Fruit fly (Drosophila melanogaster) whole organism, prepupa: Measurements from ENCODE around the gene CG31029.

Source experiments
- Blimp-1 ChIP-seq: fragments of 200-800 bp; sonication (Bioruptor generic); optimal IDR thresholded peaks from 3 replicates; lab custom pipeline; 2017; ENCODE audit warnings: missing biosample characterization, missing genetic modification characterization, mild to moderate bottlenecking, moderate library complexity, missing genetic modification reagents
- CG10669 ChIP-seq: fragments of 200-800 bp; sonication (Bioruptor generic); optimal IDR thresholded peaks from 3 replicates; lab custom pipeline; 2018; ENCODE audit warnings: missing biosample characterization, mild to moderate bottlenecking, missing genetic modification characterization, moderate library complexity
- CG11294 ChIP-seq: fragments of 200-800 bp; sonication (Bioruptor generic); IDR thresholded peaks from 2 replicates; pipeline ENCODE4 v1.3.6; 2022; ENCODE audit warnings: missing biosample characterization, missing genetic modification characterization
- CG11762 ChIP-seq: fragments of 200-800 bp; sonication (Bioruptor generic); optimal IDR thresholded peaks from 3 replicates; lab custom pipeline; 2016; ENCODE audit warnings: missing biosample characterization, missing genetic modification characterization; ENCODE audit not compliant: insufficient read depth
- CG11902 ChIP-seq: fragments of 200-800 bp; sonication (Bioruptor generic); optimal IDR thresholded peaks from 3 replicates; lab custom pipeline; 2016; ENCODE audit warnings: missing biosample characterization, missing genetic modification characterization
- CG15336 ChIP-seq: fragments of 200-800 bp; sonication (Bioruptor generic); IDR thresholded peaks from 2 replicates; pipeline ENCODE4 v1.3.6; 2022; ENCODE audit warnings: missing biosample characterization, missing genetic modification characterization
- CG16779 ChIP-seq: fragments of 200-800 bp; sonication (Bioruptor generic); optimal IDR thresholded peaks from 3 replicates; lab custom pipeline; 2017; ENCODE audit warnings: missing biosample characterization, mild to moderate bottlenecking, missing genetic modification characterization
- CG31627 ChIP-seq: fragments of 200-800 bp; sonication (Bioruptor generic); optimal IDR thresholded peaks from 3 replicates; lab custom pipeline; 2016; ENCODE audit warnings: missing biosample characterization, missing genetic modification characterization
- CG32006 ChIP-seq: fragments of 200-800 bp; sonication (Bioruptor generic); optimal IDR thresholded peaks from 3 replicates; lab custom pipeline; 2017; ENCODE audit warnings: missing biosample characterization, mild to moderate bottlenecking, missing genetic modification characterization
- CG34406 ChIP-seq: fragments of 200-800 bp; sonication (Bioruptor generic); optimal IDR thresholded peaks from 3 replicates; lab custom pipeline; 2016; ENCODE audit warnings: missing biosample characterization, missing genetic modification characterization
- CG4318 ChIP-seq: fragments of 200-800 bp; sonication (Bioruptor generic); optimal IDR thresholded peaks from 3 replicates; lab custom pipeline; 2017; ENCODE audit warnings: missing biosample characterization, mild to moderate bottlenecking, missing genetic modification characterization
- CG6163 ChIP-seq: fragments of 200-800 bp; sonication (Bioruptor generic); IDR thresholded peaks from 3 replicates; pipeline ENCODE4 v1.3.6; 2022; ENCODE audit warnings: missing biosample characterization, missing genetic modification characterization
- CG6276 ChIP-seq: fragments of 200-800 bp; sonication (Bioruptor generic); optimal IDR thresholded peaks from 2 replicates; lab custom pipeline; 2017; ENCODE audit warnings: missing biosample characterization, mild to moderate bottlenecking, missing genetic modification characterization
- CG6854 ChIP-seq: fragments of 200-800 bp; sonication (Bioruptor generic); optimal IDR thresholded peaks from 2 replicates; lab custom pipeline; 2017; ENCODE audit warnings: missing biosample characterization, mild to moderate bottlenecking, missing genetic modification characterization
- CG8119 ChIP-seq: fragments of 200-800 bp; sonication (Bioruptor generic); IDR thresholded peaks from 3 replicates; pipeline ENCODE4 v1.3.6; 2022; ENCODE audit warnings: missing biosample characterization, missing genetic modification characterization
- CG8319 ChIP-seq: fragments of 200-800 bp; sonication (Bioruptor generic); optimal IDR thresholded peaks from 3 replicates; lab custom pipeline; 2016; ENCODE audit warnings: missing biosample characterization, missing genetic modification characterization
- CG8632 ChIP-seq: fragments of 200-800 bp; sonication (Bioruptor generic); optimal IDR thresholded peaks from 3 replicates; lab custom pipeline; 2016; ENCODE audit warnings: missing biosample characterization, missing genetic modification characterization
- Eip75B ChIP-seq: fragments of 200-800 bp; sonication (Bioruptor generic); optimal IDR thresholded peaks from 3 replicates; lab custom pipeline; 2016; ENCODE audit warnings: missing biosample characterization, missing genetic modification characterization
- Eip78C ChIP-seq: fragments of 200-800 bp; sonication (Bioruptor generic); peaks from one replicate; lab custom pipeline; 2016; ENCODE audit warnings: missing biosample characterization, missing genetic modification characterization
- Ets21C ChIP-seq: fragments of 200-800 bp; sonication (Bioruptor generic); optimal IDR thresholded peaks from 3 replicates; lab custom pipeline; 2016; ENCODE audit warnings: missing biosample characterization, missing genetic modification characterization
- Ets96B ChIP-seq: fragments of 200-800 bp; optimal IDR thresholded peaks from 2 replicates; lab custom pipeline; 2019; ENCODE audit warnings: missing biosample characterization, mild to moderate bottlenecking, missing genetic modification characterization, moderate library complexity
- Gug ChIP-seq: fragments of 200-800 bp; sonication (Bioruptor generic); IDR thresholded peaks from 2 replicates; pipeline ENCODE4 v1.3.6; 2022; ENCODE audit warnings: missing biosample characterization, missing genetic modification characterization
- Hr4 ChIP-seq: fragments of 200-800 bp; sonication (Bioruptor generic); optimal IDR thresholded peaks from 3 replicates; lab custom pipeline; 2016; ENCODE audit warnings: missing biosample characterization, missing genetic modification characterization
- Lpt ChIP-seq: fragments of 200-800 bp; sonication (Bioruptor generic); optimal IDR thresholded peaks from 3 replicates; lab custom pipeline; 2016; ENCODE audit warnings: missing biosample characterization, missing genetic modification characterization
- Met ChIP-seq: fragments of 200-800 bp; sonication (Bioruptor generic); optimal IDR thresholded peaks from 3 replicates; lab custom pipeline; 2016; ENCODE audit warnings: missing biosample characterization, missing genetic modification characterization
- OdsH ChIP-seq: fragments of 200-800 bp; sonication (Bioruptor generic); optimal IDR thresholded peaks from 3 replicates; lab custom pipeline; 2016; ENCODE audit warnings: missing biosample characterization, missing genetic modification characterization
- Smox ChIP-seq: fragments of 200-800 bp; sonication (Bioruptor generic); optimal IDR thresholded peaks from 3 replicates; lab custom pipeline; 2016; ENCODE audit warnings: missing biosample characterization, missing genetic modification characterization
- Sox102F ChIP-seq: fragments of 200-800 bp; sonication (Bioruptor generic); optimal IDR thresholded peaks from 2 replicates; lab custom pipeline; 2016; ENCODE audit warnings: missing biosample characterization, mild to moderate bottlenecking, missing genetic modification characterization
- Sox15 ChIP-seq: fragments of 200-800 bp; sonication (Bioruptor generic); optimal IDR thresholded peaks from 3 replicates; lab custom pipeline; 2016; ENCODE audit warnings: missing biosample characterization, missing genetic modification characterization
- acj6 ChIP-seq: fragments of 200-800 bp; sonication (Bioruptor generic); optimal IDR thresholded peaks from 3 replicates; lab custom pipeline; 2016; ENCODE audit warnings: missing biosample characterization, missing genetic modification characterization
- dac ChIP-seq: fragments of 200-800 bp; sonication (Bioruptor generic); optimal IDR thresholded peaks from 2 replicates; lab custom pipeline; 2017; ENCODE audit warnings: missing biosample characterization, mild to moderate bottlenecking, missing genetic modification characterization
- eg ChIP-seq: fragments of 200-800 bp; sonication (Bioruptor generic); IDR thresholded peaks from 3 replicates; pipeline ENCODE4 v1.3.6; 2022; ENCODE audit warnings: missing biosample characterization, missing genetic modification characterization
- esn ChIP-seq: fragments of 200-800 bp; sonication (Bioruptor generic); optimal IDR thresholded peaks from 2 replicates; lab custom pipeline; 2016; ENCODE audit warnings: missing biosample characterization, mild to moderate bottlenecking, missing genetic modification characterization, moderate library complexity
- fd59A ChIP-seq: fragments of 200-800 bp; sonication (Bioruptor generic); optimal IDR thresholded peaks from 2 replicates; lab custom pipeline; 2017; ENCODE audit warnings: missing biosample characterization, mild to moderate bottlenecking, missing genetic modification characterization, missing genetic modification reagents
- fd85E ChIP-seq: fragments of 200-800 bp; sonication (Bioruptor generic); optimal IDR thresholded peaks from 3 replicates; lab custom pipeline; 2016; ENCODE audit warnings: missing biosample characterization, missing genetic modification characterization
- fkh ChIP-seq: fragments of 200-800 bp; sonication (Bioruptor generic); optimal IDR thresholded peaks from 3 replicates; lab custom pipeline; 2017; ENCODE audit warnings: missing biosample characterization, mild to moderate bottlenecking, missing genetic modification characterization, moderate library complexity
- lz ChIP-seq: fragments of 200-800 bp; sonication (Bioruptor generic); optimal IDR thresholded peaks from 3 replicates; lab custom pipeline; 2016; ENCODE audit warnings: missing biosample characterization, missing genetic modification characterization
- net ChIP-seq: fragments of 200-800 bp; sonication (Bioruptor generic); optimal IDR thresholded peaks from 3 replicates; lab custom pipeline; 2016; ENCODE audit warnings: missing biosample characterization, missing genetic modification characterization
- spab ChIP-seq: fragments of 200-800 bp; sonication (Bioruptor generic); optimal IDR thresholded peaks from 2 replicates; lab custom pipeline; 2017; ENCODE audit warnings: missing biosample characterization, mild to moderate bottlenecking, missing genetic modification characterization, missing genetic modification reagents
- ss ChIP-seq, 2 experiments: fragments of 200-800 bp; sonication (Bioruptor generic); optimal IDR thresholded peaks; 2 replicates in 1 of 2; 3 replicates in 1 of 2; lab custom pipeline; 2017 to 2018; ENCODE audit warnings: mild to moderate bottlenecking in 2 of 2, missing biosample characterization in 2 of 2, missing genetic modification characterization in 2 of 2, moderate library complexity in 1 of 2
- svp ChIP-seq: fragments of 200-800 bp; sonication (Bioruptor generic); peaks from one replicate; lab custom pipeline; 2016; ENCODE audit warnings: missing biosample characterization, missing genetic modification characterization
- vri ChIP-seq: fragments of 200-800 bp; sonication (Bioruptor generic); optimal IDR thresholded peaks from 3 replicates; lab custom pipeline; 2016; ENCODE audit warnings: missing biosample characterization, mild to moderate bottlenecking, missing genetic modification characterization

Gene CG31029

dm6 chr3R:30100976-30101332 lies 31.2 kb downstream of the CG31029 start (continued):
- TF ChIP-seq vri (GFP tag; lab: Kevin White, UChicago) (no peak), OdsH (peak; percentile 32), CG4318 (GFP tag; lab: Kevin White, UChicago) (no peak), dac (GFP tag; lab: Kevin White, UChicago) (no peak), CG6854 (GFP tag; lab: Kevin White, UChicago) (no peak), CG8632 (GFP tag; lab: Kevin White, UChicago) (peak; percentile 46), lz (GFP tag; lab: Kevin White, UChicago) (peak; percentile 40), Sox15 (GFP tag; lab: Kevin White, UChicago) (peak; percentile 11), CG31627 (GFP tag; lab: Kevin White, UChicago) (peak; percentile 40), CG8319 (GFP tag; lab: Kevin White, UChicago) (no peak), CG34406 (peak; percentile 4)

dm6 chr3R:30100325-30100975 lies 31.7 kb downstream of the CG31029 start:
- TF ChIP-seq svp (GFP tag; lab: Kevin White, UChicago) (peak; percentile 39), CG6163 (GFP tag; lab: Robert Waterston, UW) (peak; percentile 86), Hr4 (GFP tag; lab: Kevin White, UChicago) (no peak), CG34406 (no peak), CG8319 (GFP tag; lab: Kevin White, UChicago) (no peak), CG32006 (GFP tag; lab: Kevin White, UChicago) (no peak), Blimp-1 (GFP tag; lab: Kevin White, UChicago) (peak; percentile 54), Sox102F (GFP tag; lab: Kevin White, UChicago) (no peak), CG8119 (GFP tag; lab: Robert Waterston, UW) (peak; percentile 38; the same call in 1 of the 3 replicates), vri (GFP tag; lab: Kevin White, UChicago) (peak; percentile 89), CG6854 (GFP tag; lab: Kevin White, UChicago) (peak; percentile 58), CG6276 (GFP tag; lab: Kevin White, UChicago) (peak; percentile 3), Eip78C (GFP tag; lab: Kevin White, UChicago) (peak; percentile 58), Lpt (GFP tag; lab: Kevin White, UChicago) (peak; percentile 62)

dm6 chr3R:30099341-30099871 lies 32.8 kb downstream of the CG31029 start:
- TF ChIP-seq Gug (GFP tag; lab: Robert Waterston, UW) (peak; percentile 54), CG6276 (GFP tag; lab: Kevin White, UChicago) (peak; percentile 12), dac (GFP tag; lab: Kevin White, UChicago) (no peak), Hr4 (GFP tag; lab: Kevin White, UChicago) (no peak), fd85E (peak; percentile 16), fd59A (GFP tag; lab: Kevin White, UChicago) (no peak), CG11762 (GFP tag; lab: Kevin White, UChicago) (no peak), Eip78C (GFP tag; lab: Kevin White, UChicago) (peak; percentile 79), CG31627 (GFP tag; lab: Kevin White, UChicago) (no peak), CG11294 (GFP tag; lab: Robert Waterston, UW) (no peak), CG15336 (GFP tag; lab: Robert Waterston, UW) (peak; percentile 73), Ets21C (no peak), spab (no peak), eg (GFP tag; lab: Robert Waterston, UW) (peak; percentile 82), Ets96B (tag; lab: Kevin White, UChicago) (no peak), CG16779 (peak; percentile 61), ss (GFP tag; optimal IDR thresholded peaks at IDR 0.05; lab: Kevin White, UChicago) (peak; percentile 34 to 54), Eip75B (GFP tag; lab: Kevin White, UChicago) (no peak), CG32006 (GFP tag; lab: Kevin White, UChicago) (no peak), CG6163 (GFP tag; lab: Robert Waterston, UW) (peak; percentile 84), OdsH (no peak), esn (peak; percentile 42), Smox (GFP tag; lab: Kevin White, UChicago) (no peak), CG10669 (GFP tag; lab: Kevin White, UChicago) (no peak), CG6854 (GFP tag; lab: Kevin White, UChicago) (peak; percentile 51), CG8119 (GFP tag; lab: Robert Waterston, UW) (peak; percentile 43; the same call in 2 of the 3 replicates), CG8632 (GFP tag; lab: Kevin White, UChicago) (no peak), Lpt (GFP tag; lab: Kevin White, UChicago) (peak; percentile 22), fkh (GFP tag; lab: Kevin White, UChicago) (no peak), Sox102F (GFP tag; lab: Kevin White, UChicago) (peak; percentile 58), acj6 (GFP tag; lab: Kevin White, UChicago) (no peak), Met (GFP tag; lab: Kevin White, UChicago) (peak; percentile 39), CG11902 (GFP tag; lab: Kevin White, UChicago) (no peak), vri (GFP tag; lab: Kevin White, UChicago) (peak; percentile 64), net (peak; percentile 61), CG34406 (peak; percentile 21), CG4318 (GFP tag; lab: Kevin White, UChicago) (no peak)
